Fruit fly (Drosophila melanogaster) whole organism, embryonic: ENCODE results near the gene P5CDh1.
A peak's percentile ranks its signal among the peaks of the same experiment; 100 is the strongest.

Experiments
- CG10366 ChIP-seq: fragments of 200-800 bp; sonication (Bioruptor generic); IDR thresholded peaks from 2 replicates; pipeline ENCODE4 v1.3.6; 2022; ENCODE audit warnings: missing biosample characterization, missing genetic modification characterization
- CG14050 ChIP-seq: fragments of 200-800 bp; sonication (Bioruptor generic); IDR thresholded peaks from 3 replicates; pipeline ENCODE4 v1.3.6; 2022; ENCODE audit warnings: missing biosample characterization, missing genetic modification characterization
- CG17385 ChIP-seq: fragments of 200-800 bp; sonication (Bioruptor generic); optimal IDR thresholded peaks from 3 replicates; lab custom pipeline; 2018; ENCODE audit warnings: missing biosample characterization, mild to moderate bottlenecking, missing genetic modification characterization
- CG17612 ChIP-seq: fragments of 200-800 bp; sonication (Bioruptor generic); IDR thresholded peaks from 2 replicates; pipeline ENCODE4 v1.3.6; 2022; ENCODE audit warnings: missing biosample characterization, missing genetic modification characterization
- CG5180 ChIP-seq: fragments of 200-800 bp; sonication (Bioruptor generic); optimal IDR thresholded peaks from 3 replicates; lab custom pipeline; 2017; ENCODE audit warnings: missing biosample characterization, missing genetic modification characterization, mild to moderate bottlenecking, moderate library complexity, missing genetic modification reagents
- CG8478 ChIP-seq: fragments of >200 bp; optimal IDR thresholded peaks from 2 replicates; lab custom pipeline; 2018
- D ChIP-seq, 2 experiments: fragments of 200-800 bp in 1 of 2; fragments of >200 bp in 1 of 2; sonication (Bioruptor generic) in 1 of 2; optimal IDR thresholded peaks; 2 replicates in 1 of 2; 3 replicates in 1 of 2; lab custom pipeline; 2017; ENCODE audit warnings: mild to moderate bottlenecking in 1 of 2, missing biosample characterization in 1 of 2, missing genetic modification characterization in 1 of 2, missing genetic modification reagents in 1 of 2
- ERR ChIP-seq: fragments of 200-800 bp; sonication (Bioruptor generic); optimal IDR thresholded peaks from 2 replicates; lab custom pipeline; 2016; ENCODE audit warnings: missing biosample characterization, missing genetic modification characterization
- Jarid2 ChIP-seq: fragments of 200-800 bp; sonication (Bioruptor generic); optimal IDR thresholded peaks from 3 replicates; lab custom pipeline; 2017; ENCODE audit warnings: mild to moderate bottlenecking, missing biosample characterization, missing genetic modification reagents, missing genetic modification characterization
- Kr ChIP-seq: fragments of 200-800 bp; sonication (Bioruptor generic); optimal IDR thresholded peaks from 2 replicates; lab custom pipeline; 2017; ENCODE audit warnings: missing biosample characterization, mild to moderate bottlenecking, missing genetic modification characterization
- Nf-YB ChIP-seq: fragments of 200-800 bp; sonication (Bioruptor generic); optimal IDR thresholded peaks from 3 replicates; lab custom pipeline; 2019; ENCODE audit warnings: missing biosample characterization, mild to moderate bottlenecking, missing genetic modification characterization, moderate library complexity
- Nf-YC ChIP-seq: fragments of 200-800 bp; optimal IDR thresholded peaks from 3 replicates; lab custom pipeline; 2019; ENCODE audit warnings: missing biosample characterization, mild to moderate bottlenecking, missing genetic modification characterization, moderate library complexity
- Opbp ChIP-seq: fragments of 200-800 bp; sonication (Bioruptor generic); IDR thresholded peaks from 3 replicates; pipeline ENCODE4 v1.3.6; 2022; ENCODE audit warnings: missing biosample characterization, missing genetic modification characterization; ENCODE audit not compliant: partially characterized antibody
- Trl ChIP-seq, 3 experiments: fragments of >200 bp in 2 of 3; fragments of 200-800 bp in 1 of 3; sonication (Bioruptor generic) in 1 of 3; optimal IDR thresholded peaks; 2 replicates in 1 of 3; 3 replicates in 2 of 3; lab custom pipeline; 2016 to 2017; ENCODE audit warnings: missing biosample characterization in 1 of 3, missing genetic modification characterization in 1 of 3
- ap ChIP-seq: fragments of 200-800 bp; sonication (Bioruptor generic); IDR thresholded peaks from 2 replicates; pipeline ENCODE4 v1.3.6; 2022; ENCODE audit warnings: missing biosample characterization, missing genetic modification characterization
- cg ChIP-seq: fragments of 200-800 bp; sonication (Bioruptor generic); optimal IDR thresholded peaks from 3 replicates; lab custom pipeline; 2019; ENCODE audit warnings: missing biosample characterization, mild to moderate bottlenecking, missing genetic modification characterization, moderate library complexity
- da ChIP-seq: fragments of 200-800 bp; sonication (Bioruptor generic); optimal IDR thresholded peaks from 2 replicates; lab custom pipeline; 2016; ENCODE audit warnings: missing biosample characterization, missing genetic modification characterization
- dm ChIP-seq: fragments of 200-800 bp; sonication (Bioruptor generic); optimal IDR thresholded peaks from 3 replicates; lab custom pipeline; 2016; ENCODE audit warnings: missing biosample characterization, missing genetic modification characterization
- dysf ChIP-seq: fragments of 200-800 bp; sonication (Bioruptor generic); IDR thresholded peaks from 3 replicates; pipeline ENCODE4 v1.3.6; 2022; ENCODE audit warnings: missing biosample characterization, missing genetic modification characterization
- gcm ChIP-seq: fragments of 200-800 bp; sonication (Bioruptor generic); optimal IDR thresholded peaks from 2 replicates; lab custom pipeline; 2019; ENCODE audit warnings: missing biosample characterization, mild to moderate bottlenecking, missing genetic modification characterization, moderate library complexity
- kni ChIP-seq: fragments of 200-800 bp; sonication (Bioruptor generic); optimal IDR thresholded peaks from 3 replicates; lab custom pipeline; 2017; ENCODE audit warnings: mild to moderate bottlenecking, missing biosample characterization, missing genetic modification reagents, missing genetic modification characterization
- pnt ChIP-seq: fragments of 200-800 bp; sonication (Bioruptor generic); optimal IDR thresholded peaks from 3 replicates; lab custom pipeline; 2016; ENCODE audit warnings: missing biosample characterization, missing genetic modification characterization
- pros ChIP-seq: fragments of 200-800 bp; sonication (Bioruptor generic); optimal IDR thresholded peaks from 3 replicates; lab custom pipeline; 2019; ENCODE audit warnings: missing biosample characterization, mild to moderate bottlenecking, missing genetic modification characterization, moderate library complexity
- row ChIP-seq: fragments of 200-800 bp; sonication (Bioruptor generic); IDR thresholded peaks from 3 replicates; pipeline ENCODE4 v1.3.6; 2022; ENCODE audit warnings: missing biosample characterization, missing genetic modification characterization
- sens ChIP-seq: fragments of 200-800 bp; sonication (Bioruptor generic); peaks from one replicate; lab custom pipeline; 2016; ENCODE audit warnings: missing biosample characterization, missing genetic modification characterization
- tin ChIP-seq: fragments of 200-800 bp; sonication (Bioruptor generic); optimal IDR thresholded peaks from 3 replicates; lab custom pipeline; 2016; ENCODE audit warnings: missing biosample characterization, missing genetic modification characterization
- twi ChIP-seq: fragments of 200-800 bp; optimal IDR thresholded peaks from 2 replicates; lab custom pipeline; 2019; ENCODE audit warnings: missing biosample characterization, mild to moderate bottlenecking, missing genetic modification characterization, moderate library complexity
- unpg ChIP-seq: fragments of 200-800 bp; sonication (Bioruptor generic); optimal IDR thresholded peaks from 3 replicates; lab custom pipeline; 2018; ENCODE audit warnings: missing biosample characterization, mild to moderate bottlenecking, missing genetic modification characterization, moderate library complexity

The P5CDh1 gene

dm6 chr3L:21800424-21800823 lies 40.7 kb downstream of the P5CDh1 start:
- peak; percentile 31 for TF ChIP-seq CG17385 (GFP tag; lab: Kevin White, UChicago)
- TF ChIP-seq twi (tag; lab: Kevin White, UChicago) = peak; percentile 57
- peak; percentile 37 for TF ChIP-seq Nf-YC (tag; lab: Kevin White, UChicago)
- no peak for TF ChIP-seq CG17612
- no peak for TF ChIP-seq ap
- peak; percentile 40 for TF ChIP-seq CG5180 (GFP tag; lab: Kevin White, UChicago)
- no peak for TF ChIP-seq dysf (GFP tag; lab: Robert Waterston, UW)
- no peak for TF ChIP-seq row
- peak; percentile 63 for TF ChIP-seq pros
- TF ChIP-seq dm (GFP tag; lab: Kevin White, UChicago) = no peak
- TF ChIP-seq Opbp (GFP tag; lab: Robert Waterston, UW) = no peak
- TF ChIP-seq Trl (optimal IDR thresholded peaks at IDR 0.05; lab: Kevin White, UChicago) = peak in 1 of 2 experiments; percentile 60
- no peak for TF ChIP-seq Trl (GFP tag; optimal IDR thresholded peaks at IDR 0.05; lab: Kevin White, UChicago)
- no peak for TF ChIP-seq CG10366 (GFP tag; lab: Robert Waterston, UW)
- no peak for TF ChIP-seq CG8478
- peak; percentile 91 for TF ChIP-seq Nf-YB (GFP tag; lab: Kevin White, UChicago)
- TF ChIP-seq tin = no peak
- TF ChIP-seq cg (GFP tag; lab: Kevin White, UChicago) = peak; percentile 67
- TF ChIP-seq da (GFP tag; lab: Kevin White, UChicago) = no peak
- TF ChIP-seq ERR (GFP tag; lab: Kevin White, UChicago) = no peak
- peak; percentile 1 for TF ChIP-seq kni (GFP tag; lab: Kevin White, UChicago)
- peak; percentile 23 for TF ChIP-seq Jarid2 (GFP tag; lab: Kevin White, UChicago)
- TF ChIP-seq pnt = no peak

DNA sequence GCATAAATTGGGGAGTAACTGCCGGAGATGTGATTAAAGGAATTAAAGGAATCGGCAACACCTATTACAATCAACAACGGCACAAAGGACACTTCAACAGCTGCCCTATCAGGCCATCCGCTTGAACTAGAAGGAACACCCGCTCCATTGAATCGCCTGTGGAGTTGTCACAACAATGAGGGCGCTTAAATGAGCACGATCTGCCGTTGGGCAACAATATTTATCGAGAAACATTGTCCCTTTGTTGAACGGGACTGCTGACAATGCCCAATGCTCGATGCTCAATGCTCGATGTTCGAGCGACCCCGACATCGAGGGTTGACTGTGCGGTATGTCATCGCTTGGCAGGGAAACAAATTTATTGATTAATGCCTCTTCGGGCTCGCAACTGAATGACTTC lies 53.3 kb downstream of the P5CDh1 start:
- TF ChIP-seq sens (no peak), gcm (GFP tag; lab: Kevin White, UChicago) (peak; percentile 59), CG14050 (GFP tag; lab: Robert Waterston, UW) (no peak), Kr (no peak), unpg (GFP tag; lab: Kevin White, UChicago) (no peak), pros (peak; percentile 27), D (optimal IDR thresholded peaks at IDR 0.05; lab: Kevin White, UChicago) (peak; percentile 97), D (GFP tag; optimal IDR thresholded peaks at IDR 0.05; lab: Kevin White, UChicago) (no peak)
